Worm (Caenorhabditis elegans) whole organism, early embryonic: ENCODE results near the gene C02D5.4.

Source experiments
- F13C5.2 ChIP-seq: sonication (generic microtip); optimal IDR thresholded peaks from 2 replicates; lab custom pipeline; 2017; ENCODE audit warnings: mild to moderate bottlenecking, missing genetic modification characterization, inconsistent platforms, missing compliant biosample characterization
- aly-1 ChIP-seq: sonication (generic microtip); optimal IDR thresholded peaks from 2 replicates; lab custom pipeline; 2016; ENCODE audit warnings: missing genetic modification characterization, missing compliant biosample characterization
- ama-1 ChIP-seq: fragments of 150-350 bp; optimal IDR thresholded peaks from 2 replicates; lab custom pipeline; 2014
- ceh-13 ChIP-seq: fragments of 200-800 bp; sonication (Bioruptor generic); optimal IDR thresholded peaks from 2 replicates; lab custom pipeline; 2018; ENCODE audit warnings: mild to moderate bottlenecking, missing genetic modification characterization, missing compliant biosample characterization
- ceh-36 ChIP-seq: sonication (generic microtip); optimal IDR thresholded peaks from 2 replicates; lab custom pipeline; 2016; ENCODE audit warnings: missing genetic modification characterization, inconsistent platforms, missing compliant biosample characterization
- ets-7 ChIP-seq: sonication (generic microtip); optimal IDR thresholded peaks from 2 replicates; lab custom pipeline; 2016; ENCODE audit warnings: missing genotype, missing genetic modification characterization, missing compliant biosample characterization
- flt-1 ChIP-seq: fragments of 200-800 bp; sonication (Bioruptor generic); IDR thresholded peaks from 2 replicates; pipeline ENCODE4 v1.3.6; 2022; ENCODE audit warnings: missing genetic modification characterization, missing compliant biosample characterization
- pes-1 ChIP-seq: fragments of 200-800 bp; sonication (Bioruptor generic); IDR thresholded peaks from 2 replicates; pipeline ENCODE4 v1.3.6; 2022; ENCODE audit warnings: missing genetic modification reagents, missing genetic modification characterization, missing compliant biosample characterization
- tbx-11 ChIP-seq: fragments of 200-800 bp; sonication (Bioruptor generic); IDR thresholded peaks from 2 replicates; pipeline ENCODE4 v1.3.6; 2022; ENCODE audit warnings: missing genetic modification characterization, missing compliant biosample characterization
- tbx-37 ChIP-seq: fragments of 200-800 bp; sonication (Bioruptor generic); conservative IDR thresholded peaks from 2 replicates; pipeline ENCODE4 v1.3.6; 2022; ENCODE audit warnings: missing genetic modification reagents, missing genetic modification characterization, missing compliant biosample characterization

- TF ChIP-seq flt-1 (GFP tag; lab: Robert Waterston, UW) = no peak
- TF ChIP-seq ceh-36 (tag; lab: Kevin White, UChicago) = no peak
- no peak for TF ChIP-seq ama-1
- TF ChIP-seq tbx-37 (GFP tag; lab: Robert Waterston, UW) = no peak
- TF ChIP-seq ets-7 (tag; lab: Kevin White, UChicago) = no peak
- TF ChIP-seq aly-1 (tag; lab: Kevin White, UChicago) = no peak
- TF ChIP-seq tbx-11 (GFP tag; lab: Robert Waterston, UW) = no peak
- TF ChIP-seq F13C5.2 = no peak
- no peak for TF ChIP-seq pes-1 (GFP tag; lab: Robert Waterston, UW)
- no peak for TF ChIP-seq ceh-13 (GFP tag; lab: Kevin White, UChicago)
Observed at ce11 chrIII:8570289-8570688, 18.3 kb downstream of the C02D5.4 start.
